Fruit fly (Drosophila melanogaster) whole organism, adult: ENCODE measurements around the gene CG43051.

Source experiments
- CG7101 ChIP-seq: fragments of 200-800 bp; sonication (Bioruptor generic); optimal IDR thresholded peaks from 2 replicates; lab custom pipeline; 2018; ENCODE audit warnings: missing biosample characterization, mild to moderate bottlenecking, missing genetic modification characterization, moderate library complexity
- ovo ChIP-seq: fragments of 200-800 bp; sonication (Bioruptor generic); optimal IDR thresholded peaks from 2 replicates; lab custom pipeline; 2016; ENCODE audit warnings: missing biosample characterization, missing genetic modification characterization
- pad ChIP-seq: fragments of 200-800 bp; sonication (Bioruptor generic); optimal IDR thresholded peaks from 3 replicates; lab custom pipeline; 2017; ENCODE audit warnings: missing biosample characterization, missing genetic modification characterization, mild to moderate bottlenecking, moderate library complexity, missing genetic modification reagents

DNA sequence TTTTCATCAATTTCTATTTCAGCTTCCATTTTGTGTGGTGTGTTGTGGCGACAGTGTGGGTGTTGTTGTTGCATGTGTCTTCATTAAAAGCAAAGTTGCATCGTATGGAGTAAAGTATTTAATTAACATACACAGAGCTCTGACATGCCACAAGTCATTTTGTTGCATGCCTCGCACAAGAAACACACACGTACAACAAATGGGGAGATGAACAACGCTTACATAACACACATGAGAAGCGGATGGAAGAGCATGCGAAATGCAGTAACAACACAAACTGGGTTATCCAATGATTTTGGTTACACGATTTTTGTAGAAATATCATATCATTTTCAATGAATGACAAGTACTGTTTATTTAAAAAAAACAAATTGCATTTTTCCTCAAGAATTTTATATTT is 8.6 kb upstream of the CG43051 start:
- TF ChIP-seq ovo (GFP tag; lab: Kevin White, UChicago) (no peak), pad (GFP tag; lab: Kevin White, UChicago) (no peak), CG7101 (tag; lab: Kevin White, UChicago) (no peak)
